Worm (Caenorhabditis elegans) whole organism, L4 larva: Measurements from ENCODE around the gene rpl-26.

Experiments
- F26F4.8 ChIP-seq: fragments of 200-800 bp; sonication (Bioruptor generic); conservative IDR thresholded peaks from 2 replicates; pipeline ENCODE4 v1.3.6; 2022; ENCODE audit warnings: missing genetic modification characterization, missing compliant biosample characterization
- F37D6.2 ChIP-seq: sonication (generic microtip); optimal IDR thresholded peaks from 2 replicates; lab custom pipeline; 2016; ENCODE audit warnings: mild to moderate bottlenecking, missing genetic modification characterization, missing compliant biosample characterization
- F49E8.2 ChIP-seq: sonication (generic microtip); optimal IDR thresholded peaks from 2 replicates; lab custom pipeline; 2016; ENCODE audit warnings: missing compliant biosample characterization, mild to moderate bottlenecking, missing genetic modification characterization, borderline replicate concordance
- Y5F2A.4 ChIP-seq: fragments of 200-800 bp; sonication (Bioruptor generic); optimal IDR thresholded peaks from 2 replicates; lab custom pipeline; 2018; ENCODE audit warnings: mild to moderate bottlenecking, missing genetic modification characterization, missing compliant biosample characterization
- Y75B8A.6 ChIP-seq: fragments of 200-800 bp; sonication (Bioruptor generic); IDR thresholded peaks from 2 replicates; pipeline ENCODE4 v1.3.6; 2022; ENCODE audit warnings: missing genetic modification reagents, missing genetic modification characterization, missing compliant biosample characterization
- ZK546.5 ChIP-seq, 2 experiments: sonication (generic microtip); optimal IDR thresholded peaks; 2 replicates each; lab custom pipeline; 2017; ENCODE audit warnings: missing biosample characterization in 2 of 2, missing genetic modification characterization in 2 of 2
- arid-1 ChIP-seq: fragments of 200-800 bp; sonication (Bioruptor generic); conservative IDR thresholded peaks from 2 replicates; pipeline ENCODE4 v1.3.6; 2022; ENCODE audit warnings: missing genetic modification reagents, missing genetic modification characterization, missing compliant biosample characterization
- ceh-28 ChIP-seq: fragments of 150-350 bp; optimal IDR thresholded peaks from 2 replicates; lab custom pipeline; 2014; ENCODE audit warnings: missing biosample characterization, missing genetic modification reagents, missing genetic modification characterization
- ceh-44 ChIP-seq: fragments of 200-800 bp; sonication (Bioruptor generic); IDR thresholded peaks from 2 replicates; pipeline ENCODE4 v1.3.6; 2022; ENCODE audit warnings: missing genetic modification reagents, missing genetic modification characterization, missing compliant biosample characterization
- ctbp-1 ChIP-seq: fragments of 200-800 bp; sonication (Bioruptor generic); IDR thresholded peaks from 2 replicates; pipeline ENCODE4 v1.3.6; 2022; ENCODE audit warnings: missing genetic modification reagents, missing genetic modification characterization, missing compliant biosample characterization
- daf-12 ChIP-seq: fragments of 150-350 bp; optimal IDR thresholded peaks from 2 replicates; lab custom pipeline; 2014; ENCODE audit warnings: missing biosample characterization, missing genetic modification reagents, missing genetic modification characterization
- daf-19 ChIP-seq: fragments of 200-800 bp; sonication (Bioruptor generic); conservative IDR thresholded peaks from 2 replicates; pipeline ENCODE4 v1.3.6; 2022; ENCODE audit warnings: missing genetic modification characterization, missing compliant biosample characterization
- daf-8 ChIP-seq: fragments of 200-800 bp; sonication (Bioruptor generic); IDR thresholded peaks from 2 replicates; pipeline ENCODE4 v1.3.6; 2022; ENCODE audit warnings: missing genetic modification characterization, missing compliant biosample characterization
- duxl-1 ChIP-seq: sonication (generic microtip); optimal IDR thresholded peaks from 2 replicates; lab custom pipeline; 2016; ENCODE audit warnings: mild to moderate bottlenecking, missing genetic modification characterization, moderate library complexity, missing compliant biosample characterization; ENCODE audit not compliant: poor library complexity
- egl-43 ChIP-seq: fragments of 200-800 bp; sonication (Bioruptor generic); IDR thresholded peaks from 2 replicates; pipeline ENCODE4 v1.3.6; 2022; ENCODE audit warnings: missing genetic modification reagents, missing genetic modification characterization, missing compliant biosample characterization
- fos-1 ChIP-seq: fragments of 150-350 bp; optimal IDR thresholded peaks from 2 replicates; lab custom pipeline; 2014; ENCODE audit warnings: missing biosample characterization, missing genetic modification characterization
- hif-1 ChIP-seq, 2 experiments: sonication (generic microtip); optimal IDR thresholded peaks; 2 replicates each; lab custom pipeline; 2016 to 2017; ENCODE audit warnings: missing compliant biosample characterization in 2 of 2, missing genetic modification characterization in 2 of 2, missing genetic modification reagents in 2 of 2, missing genotype in 2 of 2, mild to moderate bottlenecking in 1 of 2
- mxl-3 ChIP-seq: fragments of 200-800 bp; sonication (Bioruptor generic); optimal IDR thresholded peaks from 2 replicates; lab custom pipeline; 2018; ENCODE audit warnings: mild to moderate bottlenecking, missing genetic modification characterization, missing compliant biosample characterization
- nhr-102 ChIP-seq: sonication (generic microtip); optimal IDR thresholded peaks from 2 replicates; lab custom pipeline; 2016; ENCODE audit warnings: mild to moderate bottlenecking, missing genetic modification characterization, moderate library complexity, missing compliant biosample characterization
- nhr-11 ChIP-seq: fragments of 150-350 bp; optimal IDR thresholded peaks from 2 replicates; lab custom pipeline; 2014; ENCODE audit warnings: missing biosample characterization, missing genetic modification characterization
- nhr-6 ChIP-seq: fragments of 150-350 bp; optimal IDR thresholded peaks from 2 replicates; lab custom pipeline; 2014; ENCODE audit warnings: missing biosample characterization, missing genetic modification characterization
- nhr-76 ChIP-seq: fragments of 150-350 bp; optimal IDR thresholded peaks from 2 replicates; lab custom pipeline; 2014; ENCODE audit warnings: missing biosample characterization, missing genetic modification characterization
- pha-4 ChIP-seq, 2 experiments: fragments of 150-350 bp in 1 of 2; fragments of 200-800 bp in 1 of 2; sonication (Bioruptor generic) in 1 of 2; IDR thresholded peaks in 1 of 2; optimal IDR thresholded peaks in 1 of 2; 2 replicates each; pipeline versions ENCODE4 v1.3.6 to Lab custom; 2014 to 2022; ENCODE audit warnings: missing genetic modification characterization in 2 of 2, missing genetic modification reagents in 2 of 2, missing biosample characterization in 1 of 2, missing compliant biosample characterization in 1 of 2
- rbr-2 ChIP-seq: sonication (generic microtip); optimal IDR thresholded peaks from 2 replicates; lab custom pipeline; 2016; ENCODE audit warnings: missing genotype, missing genetic modification characterization, missing compliant biosample characterization
- saeg-2 ChIP-seq: fragments of 200-800 bp; sonication (Bioruptor generic); IDR thresholded peaks from 2 replicates; pipeline ENCODE4 v1.3.6; 2022; ENCODE audit warnings: missing genetic modification reagents, missing genetic modification characterization, missing compliant biosample characterization
- snpc-1.2 ChIP-seq: fragments of 200-800 bp; sonication (Bioruptor generic); IDR thresholded peaks from 2 replicates; pipeline ENCODE4 v1.3.6; 2022; ENCODE audit warnings: missing genetic modification reagents, missing genetic modification characterization, missing compliant biosample characterization
- snpc-4 ChIP-seq: fragments of 150-350 bp; optimal IDR thresholded peaks from 2 replicates; lab custom pipeline; 2014; ENCODE audit warnings: missing biosample characterization, missing genetic modification characterization
- tag-97 ChIP-seq: fragments of 200-800 bp; sonication (Bioruptor generic); IDR thresholded peaks from 2 replicates; pipeline ENCODE4 v1.3.6; 2022; ENCODE audit warnings: missing genetic modification characterization, missing compliant biosample characterization
- unc-130 ChIP-seq: sonication (generic microtip); optimal IDR thresholded peaks from 2 replicates; lab custom pipeline; 2016; ENCODE audit warnings: missing genetic modification reagents, missing genetic modification characterization, missing compliant biosample characterization
- unc-62 ChIP-seq, 3 experiments: fragments of 150-350 bp in 1 of 3; sonication (generic microtip); optimal IDR thresholded peaks in 2 of 3; peaks in 1 of 3; 1 replicate in 1 of 3; 2 replicates in 2 of 3; lab custom pipeline; 2014 to 2017; ENCODE audit warnings: missing biosample characterization in 3 of 3, missing genetic modification characterization in 3 of 3, missing genetic modification reagents in 3 of 3, missing genotype in 1 of 3
- zip-11 ChIP-seq: fragments of 200-800 bp; sonication (Bioruptor generic); IDR thresholded peaks from 2 replicates; pipeline ENCODE4 v1.3.6; 2022; ENCODE audit warnings: missing genetic modification characterization, missing compliant biosample characterization

rpl-26 gene

DNA sequence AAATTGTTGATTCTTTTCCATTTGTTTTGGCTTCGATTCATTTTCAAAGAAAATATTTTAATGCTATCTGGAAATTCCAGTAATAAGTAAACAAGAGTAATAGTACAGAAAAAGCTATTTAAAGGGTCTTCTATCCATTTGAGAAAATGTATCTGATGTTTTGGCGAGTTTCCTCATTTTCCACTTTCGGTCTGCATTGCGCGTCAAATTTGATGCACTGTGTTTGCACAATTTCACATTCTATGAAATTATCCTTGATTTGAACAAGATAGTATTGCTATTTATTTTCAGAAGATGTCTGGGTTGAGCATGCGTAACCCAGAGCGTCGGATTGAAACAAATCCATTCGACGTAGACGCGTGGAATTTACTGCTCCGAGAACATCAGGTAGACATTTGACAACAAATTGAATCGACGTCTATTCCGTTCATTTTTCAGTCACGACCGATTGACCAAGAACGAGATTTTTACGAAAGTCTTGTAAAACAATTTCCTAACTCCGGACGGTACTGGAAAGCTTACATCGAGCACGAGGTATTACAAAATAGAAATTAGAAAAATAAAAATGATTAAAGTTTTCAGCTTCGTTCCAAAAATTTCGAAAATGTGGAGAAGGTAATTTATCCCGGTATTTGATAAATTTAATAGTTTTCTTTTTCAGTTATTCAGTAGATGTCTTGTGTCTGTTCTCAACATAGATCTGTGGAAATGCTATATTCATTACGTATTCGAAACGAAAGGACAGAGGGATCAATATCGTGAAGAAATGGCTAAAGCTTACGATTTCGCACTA, 1.2 kb downstream of the rpl-26 start, which contains the start of gene suf-1 (continued):
- no peak for TF ChIP-seq fos-1
- TF ChIP-seq snpc-1.2 (GFP tag; lab: Robert Waterston, UW): peak; percentile 72
- TF ChIP-seq F26F4.8 (GFP tag; lab: Robert Waterston, UW): no peak
- TF ChIP-seq arid-1 (GFP tag; lab: Robert Waterston, UW): peak; percentile 54; the same call in 1 of the 2 replicates
- TF ChIP-seq ZK546.5 (tag; optimal IDR thresholded peaks at IDR 0.05; lab: Kevin White, UChicago): no peak
- no peak for TF ChIP-seq saeg-2 (GFP tag; lab: Robert Waterston, UW)
- no peak for TF ChIP-seq nhr-6 (tag; lab: Kevin White, UChicago)
- TF ChIP-seq duxl-1 (tag; lab: Kevin White, UChicago): no peak
- TF ChIP-seq snpc-4 (tag; lab: Kevin White, UChicago): no peak
- no peak for TF ChIP-seq ceh-28 (tag; lab: Kevin White, UChicago)
- TF ChIP-seq F49E8.2 (tag; lab: Kevin White, UChicago): peak; percentile 92
- TF ChIP-seq unc-130 (GFP tag; lab: Kevin White, UChicago): peak; percentile 57
- TF ChIP-seq egl-43 (GFP tag; lab: Robert Waterston, UW): no peak
- peak in 1 of 2 experiments; percentile 60 for TF ChIP-seq unc-62 (GFP tag; optimal IDR thresholded peaks at IDR 0.05 in 1 of 2; lab: Kevin White, UChicago)
- TF ChIP-seq unc-62 (tag; optimal IDR thresholded peaks at IDR 0.05; lab: Kevin White, UChicago): no peak

DNA sequence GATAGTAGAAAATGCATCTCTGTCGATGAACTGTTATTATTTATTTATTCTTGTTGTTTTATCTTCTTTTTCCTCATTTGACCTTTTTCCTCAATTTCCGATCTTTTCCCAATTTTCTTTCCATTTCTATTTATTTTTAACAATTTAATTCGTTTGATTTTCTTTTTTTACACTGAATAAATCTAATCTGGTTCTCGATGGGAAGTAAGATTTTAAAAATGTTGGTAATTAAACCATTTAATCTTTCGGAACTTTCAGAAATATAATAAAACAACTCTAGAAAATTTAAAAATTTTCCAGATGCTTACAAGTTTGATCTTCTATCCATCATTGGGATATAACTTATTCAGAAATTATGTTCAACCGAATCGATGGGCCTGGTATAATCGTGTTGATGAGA, 4.0 kb downstream of the rpl-26 start, which contains the start of gene F28C6.8:
Gene F28C6.8 (plus strand): TSS at position 301 of the 400 bp plus-strand sequence.
- no peak for TF ChIP-seq hif-1 (tag; optimal IDR thresholded peaks at IDR 0.05; lab: Kevin White, UChicago)

DNA sequence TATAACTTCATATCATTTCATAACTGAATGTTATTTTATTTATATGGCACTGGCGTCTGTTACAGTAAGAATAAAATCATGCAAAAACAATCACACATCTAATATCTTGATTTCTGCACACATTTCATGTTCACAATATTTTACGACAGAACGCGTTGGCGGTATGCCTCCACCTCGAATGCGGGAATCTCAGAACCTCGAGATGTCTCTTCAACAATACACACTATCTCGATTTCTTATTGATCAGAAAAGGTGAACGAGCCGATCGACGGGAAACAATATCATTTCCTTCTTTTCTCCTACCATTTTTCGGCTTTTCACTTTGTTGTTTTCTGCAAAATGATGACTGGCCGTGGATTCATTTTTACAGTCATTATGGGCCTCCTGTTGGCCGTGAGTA, 5.1 kb downstream of the rpl-26 start, which contains the start of gene F28C6.10:
Gene F28C6.10 (plus strand): TSS at position 301 of the 400 bp plus-strand sequence.
- TF ChIP-seq daf-12 (tag; lab: Kevin White, UChicago) (no peak), nhr-76 (tag; lab: Kevin White, UChicago) (no peak), nhr-102 (no peak), arid-1 (GFP tag; lab: Robert Waterston, UW) (no peak), hif-1 (tag; optimal IDR thresholded peaks at IDR 0.05; lab: Kevin White, UChicago) (no peak), tag-97 (no peak), F37D6.2 (tag; lab: Kevin White, UChicago) (no peak), daf-8 (GFP tag; lab: Robert Waterston, UW) (no peak), Y5F2A.4 (GFP tag; lab: Kevin White, UChicago) (no peak), nhr-11 (tag; lab: Kevin White, UChicago) (no peak), ceh-44 (GFP tag; lab: Robert Waterston, UW) (no peak)

DNA sequence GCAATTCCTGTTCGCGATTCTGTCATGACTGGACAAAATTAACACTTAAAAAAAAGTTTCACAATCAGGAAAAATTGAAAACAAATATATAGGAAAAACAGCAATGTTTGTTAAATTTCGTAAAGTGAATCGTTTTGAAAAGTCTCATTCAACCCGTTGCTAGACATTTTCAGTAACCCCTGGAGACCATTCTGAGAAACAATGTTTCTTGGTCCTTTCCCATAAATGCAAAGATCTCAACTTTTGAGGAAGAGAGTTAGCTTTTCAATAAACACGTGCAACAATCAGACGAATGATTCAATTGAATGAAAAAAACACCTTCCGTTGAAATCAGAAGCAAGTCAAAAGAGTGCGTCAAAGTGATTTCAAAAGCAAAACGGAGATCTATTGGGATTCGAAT, 7.5 kb downstream of the rpl-26 start, which contains the start of gene F28C6.9:
Gene F28C6.9 (minus strand): TSS at position 101 of the 400 bp plus-strand sequence.
- TF ChIP-seq rbr-2 (no peak), mxl-3 (GFP tag; lab: Kevin White, UChicago) (no peak), zip-11 (GFP tag; lab: Robert Waterston, UW) (no peak), unc-130 (GFP tag; lab: Kevin White, UChicago) (no peak), pha-4 (GFP tag; IDR thresholded peaks at IDR 0.05; lab: Robert Waterston, UW) (no peak), pha-4 (tag; optimal IDR thresholded peaks at IDR 0.05; lab: Kevin White, UChicago) (no peak), ctbp-1 (GFP tag; lab: Robert Waterston, UW) (no peak), nhr-76 (tag; lab: Kevin White, UChicago) (no peak), Y5F2A.4 (GFP tag; lab: Kevin White, UChicago) (no peak), arid-1 (GFP tag; lab: Robert Waterston, UW) (no peak), ceh-28 (tag; lab: Kevin White, UChicago) (no peak), daf-8 (GFP tag; lab: Robert Waterston, UW) (no peak), Y75B8A.6 (GFP tag; lab: Robert Waterston, UW) (no peak), daf-19 (GFP tag; lab: Robert Waterston, UW) (no peak)
